Worm (Caenorhabditis elegans) whole organism, L3 larva: Measurements from ENCODE around the gene C44C1.6.

Experiments
- ama-1 ChIP-seq: fragments of 150-350 bp; optimal IDR thresholded peaks from 2 replicates; lab custom pipeline; 2018
- egl-27 ChIP-seq: sonication (generic microtip); optimal IDR thresholded peaks from 4 replicates; lab custom pipeline; 2017; ENCODE audit warnings: missing biosample characterization, missing genetic modification reagents, missing genetic modification characterization
- nfya-1 ChIP-seq: sonication (generic microtip); optimal IDR thresholded peaks from 2 replicates; lab custom pipeline; 2017; ENCODE audit warnings: missing genetic modification characterization, mild to moderate bottlenecking, missing compliant biosample characterization, antibody characterized with exemption, moderate library complexity; ENCODE audit not compliant: insufficient read depth
- nhr-11 ChIP-seq: fragments of 150-350 bp; optimal IDR thresholded peaks from 2 replicates; lab custom pipeline; 2014; ENCODE audit warnings: missing biosample characterization, missing genetic modification characterization
- nhr-76 ChIP-seq: fragments of 150-350 bp; sonication (generic microtip); optimal IDR thresholded peaks from 5 replicates; lab custom pipeline; 2014; ENCODE audit warnings: missing biosample characterization, missing genetic modification characterization
- nhr-77 ChIP-seq: fragments of 150-350 bp; optimal IDR thresholded peaks from 2 replicates; lab custom pipeline; 2014; ENCODE audit warnings: missing biosample characterization, missing genetic modification characterization
- zag-1 ChIP-seq: fragments of 150-350 bp; optimal IDR thresholded peaks from 2 replicates; lab custom pipeline; 2014; ENCODE audit warnings: missing biosample characterization, missing genetic modification characterization
- ztf-4 ChIP-seq: fragments of 150-350 bp; optimal IDR thresholded peaks from 2 replicates; lab custom pipeline; 2014; ENCODE audit warnings: missing biosample characterization, missing genetic modification characterization

ce11 chrX:957581-957980, 12.5 kb downstream of the C44C1.6 start, which contains the start of gene chil-10:
- no peak for TF ChIP-seq zag-1
- TF ChIP-seq ztf-4: no peak
- no peak for TF ChIP-seq nhr-76
- no peak for TF ChIP-seq nhr-77 (tag; lab: Kevin White, UChicago)
- TF ChIP-seq egl-27 (tag; lab: Kevin White, UChicago): no peak
- no peak for TF ChIP-seq nfya-1 (tag; lab: Kevin White, UChicago)
- TF ChIP-seq ama-1 (lab: Kevin White, UChicago): no peak
- TF ChIP-seq nhr-11: no peak
